Worm (Caenorhabditis elegans): Measurements from ENCODE around the gene T01C1.4.

T01C1.4 gene

DNA sequence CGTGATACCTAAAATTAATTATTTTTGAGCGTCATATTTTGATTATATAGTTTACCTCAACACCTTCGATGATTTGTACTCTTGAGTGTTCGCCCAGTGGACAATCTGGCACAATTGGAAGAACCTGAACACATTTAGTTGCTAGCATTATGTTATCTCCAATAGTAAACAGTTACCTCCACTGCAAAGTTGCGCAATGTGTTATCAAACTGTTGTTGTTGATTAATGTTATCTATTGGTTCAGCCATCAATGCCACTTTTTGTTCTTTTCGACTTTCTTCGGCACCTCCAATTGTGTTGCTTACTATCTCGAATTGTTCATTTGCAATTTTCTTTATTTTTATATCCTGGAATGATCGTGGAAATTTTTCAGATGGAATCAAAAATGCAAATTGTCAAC, 37.6 kb upstream of the T01C1.4 start:
- TF ChIP-seq F13H6.1 (tag; optimal IDR thresholded peaks at IDR 0.05) (no peak), snpc-4 (tag; optimal IDR thresholded peaks at IDR 0.05) (no peak), nhr-12 (tag; optimal IDR thresholded peaks at IDR 0.05) (no peak), nhr-6 (tag; optimal IDR thresholded peaks at IDR 0.05) (no peak), lin-39 (tag; optimal IDR thresholded peaks at IDR 0.05) (no peak), crh-2 (tag; optimal IDR thresholded peaks at IDR 0.05) (no peak), Y55F3AM.14 (GFP tag; optimal IDR thresholded peaks at IDR 0.05) (no peak), ztf-4 (tag; optimal IDR thresholded peaks at IDR 0.05) (no peak), nhr-21 (tag; optimal IDR thresholded peaks at IDR 0.05) (no peak), nhr-237 (tag; optimal IDR thresholded peaks at IDR 0.05) (no peak), fos-1 (tag; optimal IDR thresholded peaks at IDR 0.05) (no peak), nhr-77 (tag; optimal IDR thresholded peaks at IDR 0.05) (no peak), ztf-1 (GFP tag; conservative IDR thresholded peaks at IDR 0.05) (no peak), lin-11 (tag; optimal IDR thresholded peaks at IDR 0.05) (no peak), mdl-1 (tag; optimal IDR thresholded peaks at IDR 0.05) (no peak), egl-27 (tag; optimal IDR thresholded peaks at IDR 0.05) (no peak), unc-62 (GFP tag; optimal IDR thresholded peaks at IDR 0.05) (no peak), mab-5 (tag; optimal IDR thresholded peaks at IDR 0.05) (no peak)

DNA sequence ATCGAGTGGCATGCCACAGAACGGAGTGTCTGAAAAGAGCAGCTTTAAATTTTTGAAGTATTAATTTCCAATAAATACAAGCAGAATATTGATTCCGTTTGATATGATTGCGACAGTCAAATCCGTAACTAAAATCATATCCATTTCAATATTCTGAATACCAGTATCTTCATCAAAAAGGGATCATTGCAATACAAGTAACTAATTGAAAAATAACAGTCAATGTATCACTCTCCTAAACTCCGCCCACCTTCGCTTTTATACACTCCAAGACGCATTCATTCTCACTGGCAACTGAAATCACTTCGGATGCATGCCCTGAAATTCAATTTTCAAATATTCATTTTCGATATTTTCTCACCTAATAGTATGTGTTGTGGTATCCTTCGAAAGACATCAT, 36.5 kb upstream of the T01C1.4 start, which contains the start of gene R07A4.3:
Gene R07A4.3, plus strand, starts transcription at position 301 of the 400 bp plus-strand sequence.
- TF ChIP-seq nhr-25 (tag; optimal IDR thresholded peaks at IDR 0.05): no peak
- no peak for TF ChIP-seq ceh-16 (tag; optimal IDR thresholded peaks at IDR 0.05)
- TF ChIP-seq egl-27 (tag; optimal IDR thresholded peaks at IDR 0.05): no peak
- no peak for TF ChIP-seq gmeb-1 (tag; optimal IDR thresholded peaks at IDR 0.05)

DNA sequence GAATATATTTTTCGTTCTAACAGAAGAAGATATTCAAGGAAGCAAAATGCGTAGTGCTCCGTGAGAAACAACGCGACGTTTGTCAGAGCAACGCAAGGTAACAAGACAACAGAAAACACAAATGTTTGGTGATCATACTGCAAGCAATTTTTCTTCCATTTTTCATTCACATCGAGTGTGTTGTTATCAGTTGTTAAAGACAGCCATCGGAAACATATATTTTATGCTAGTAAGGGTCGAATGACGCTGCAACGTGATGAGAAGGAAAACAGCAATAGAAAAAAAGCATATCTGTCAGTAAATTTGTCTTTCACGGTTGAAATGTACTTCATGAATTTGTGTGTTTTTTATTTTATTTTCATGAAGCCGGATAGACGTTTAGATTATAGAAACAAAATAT, 31.2 kb upstream of the T01C1.4 start:
- no peak for TF ChIP-seq aly-2 (tag; optimal IDR thresholded peaks at IDR 0.05)
- TF ChIP-seq nhr-129 (tag; optimal IDR thresholded peaks at IDR 0.05): peak; percentile 3
- no peak for TF ChIP-seq lin-39 (tag; optimal IDR thresholded peaks at IDR 0.05)
- TF ChIP-seq nhr-77 (tag; optimal IDR thresholded peaks at IDR 0.05): no peak
- TF ChIP-seq alr-1 (tag; optimal IDR thresholded peaks at IDR 0.05): no peak
- no peak for TF ChIP-seq egl-27 (tag; optimal IDR thresholded peaks at IDR 0.05)
- no peak for TF ChIP-seq F13H6.1 (tag; optimal IDR thresholded peaks at IDR 0.05)
- no peak for TF ChIP-seq dmd-4 (tag; optimal IDR thresholded peaks at IDR 0.05)
- TF ChIP-seq fos-1 (tag; optimal IDR thresholded peaks at IDR 0.05): peak; percentile 55
- TF ChIP-seq nhr-23 (tag; optimal IDR thresholded peaks at IDR 0.05): no peak
- TF ChIP-seq elt-1 (tag; optimal IDR thresholded peaks at IDR 0.05): no peak
- TF ChIP-seq blmp-1 (tag; optimal IDR thresholded peaks at IDR 0.05; ENCODE audit: insufficient read depth): no peak
- no peak for TF ChIP-seq sma-9 (GFP tag; optimal IDR thresholded peaks at IDR 0.05)
- no peak for TF ChIP-seq sma-9 (tag; optimal IDR thresholded peaks at IDR 0.05)
- TF ChIP-seq lin-11 (tag; optimal IDR thresholded peaks at IDR 0.05): no peak
- TF ChIP-seq mdl-1 (tag; optimal IDR thresholded peaks at IDR 0.05): no peak
- no peak for TF ChIP-seq sem-4 (tag; optimal IDR thresholded peaks at IDR 0.05)

DNA sequence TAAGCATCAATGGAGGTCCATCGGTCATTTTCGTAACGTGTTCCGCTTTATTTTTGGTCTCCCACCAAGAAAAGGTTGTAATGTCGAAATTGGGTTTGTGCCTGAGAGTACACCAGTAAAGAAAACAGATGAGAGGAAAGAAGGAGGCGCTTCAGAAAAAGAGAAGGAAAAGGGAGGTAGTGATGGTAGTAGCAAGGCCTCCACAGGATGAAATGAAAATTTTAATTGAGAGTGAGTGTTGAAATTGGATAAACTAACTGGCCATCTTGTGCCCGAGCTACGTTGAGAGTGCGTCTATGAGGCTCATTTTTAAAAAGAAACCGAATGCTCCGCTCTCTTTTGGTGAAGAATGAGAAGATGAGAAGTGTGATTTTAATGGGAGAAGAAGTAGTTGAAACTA, 29.5 kb upstream of the T01C1.4 start, which contains the start of gene R07A4.2:
Gene R07A4.2, minus strand, starts transcription at position 101 of the 400 bp plus-strand sequence.
- TF ChIP-seq Y55F3AM.14 (GFP tag; optimal IDR thresholded peaks at IDR 0.05) (no peak), blmp-1 (tag; optimal IDR thresholded peaks at IDR 0.05; ENCODE audit: insufficient read depth) (no peak)

DNA sequence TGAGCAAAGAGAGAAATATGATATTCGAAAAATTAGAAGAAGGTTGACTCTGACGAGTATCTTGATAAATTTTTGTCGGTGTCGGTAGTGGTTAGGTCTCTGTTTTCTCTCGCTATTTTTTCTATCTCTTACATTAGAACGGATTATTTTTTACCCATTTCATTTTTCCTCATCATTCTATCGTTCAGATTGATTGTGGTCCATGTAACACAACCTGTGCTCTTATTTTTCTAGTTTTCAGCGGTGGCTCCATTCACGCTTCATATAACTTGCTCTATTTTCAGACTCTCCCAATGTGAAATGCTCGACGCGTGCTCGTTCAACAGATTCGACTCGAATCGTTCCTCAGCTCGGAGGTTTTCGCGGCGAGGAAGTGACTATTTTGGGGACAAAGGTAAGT, 17.1 kb upstream of the T01C1.4 start, which contains the start of gene egl-36:
Gene egl-36, plus strand, starts transcription at position 301 of the 400 bp plus-strand sequence.
- TF ChIP-seq nhr-77 (tag; optimal IDR thresholded peaks at IDR 0.05) (no peak), crh-2 (tag; optimal IDR thresholded peaks at IDR 0.05) (no peak), egl-27 (tag; optimal IDR thresholded peaks at IDR 0.05) (no peak), ZK546.5 (tag; optimal IDR thresholded peaks at IDR 0.05) (no peak), lsy-2 (tag; optimal IDR thresholded peaks at IDR 0.05) (no peak), nhr-25 (tag; optimal IDR thresholded peaks at IDR 0.05) (no peak), nhr-12 (tag; optimal IDR thresholded peaks at IDR 0.05) (no peak)

DNA sequence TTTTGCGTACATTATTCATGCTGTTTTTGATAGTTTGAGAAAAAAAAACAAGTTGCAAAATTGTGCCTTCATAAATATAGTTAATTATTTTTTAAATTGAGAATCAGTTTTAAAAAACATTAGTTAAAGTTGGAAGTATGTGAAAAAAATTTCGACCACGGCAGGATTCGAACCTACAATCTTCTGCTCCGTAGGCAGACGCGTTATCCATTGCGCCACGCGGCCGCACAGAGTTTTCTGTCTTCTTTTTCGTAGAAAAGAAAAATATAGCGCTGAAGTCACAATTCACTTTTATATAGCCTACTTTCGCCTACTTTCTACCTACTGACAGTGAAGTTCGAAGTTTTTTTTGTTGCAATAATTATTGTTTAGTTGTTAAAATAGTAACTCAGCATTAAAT, 14.9 kb upstream of the T01C1.4 start:
- TF ChIP-seq nhr-129 (tag; optimal IDR thresholded peaks at IDR 0.05) (no peak), fos-1 (tag; optimal IDR thresholded peaks at IDR 0.05) (peak; percentile 4), mbf-1 (tag; optimal IDR thresholded peaks at IDR 0.05) (no peak), crh-2 (tag; optimal IDR thresholded peaks at IDR 0.05) (peak; percentile 39), ztf-4 (tag; optimal IDR thresholded peaks at IDR 0.05) (no peak), nhr-21 (tag; optimal IDR thresholded peaks at IDR 0.05) (peak; percentile 20)

Measured in whole organism, L2 larva.